Worm (Caenorhabditis elegans) whole organism, L2 larva: ENCODE results near the gene rab-35.

Source experiments
- C34F6.9 ChIP-seq: fragments of 150-350 bp; optimal IDR thresholded peaks from 2 replicates; lab custom pipeline; 2014; ENCODE audit warnings: missing biosample characterization, missing genetic modification characterization
- F13H6.1 ChIP-seq: sonication (generic microtip); optimal IDR thresholded peaks from 2 replicates; lab custom pipeline; 2016; ENCODE audit warnings: missing genetic modification characterization, missing compliant biosample characterization
- ZK546.5 ChIP-seq: sonication (generic microtip); optimal IDR thresholded peaks from 2 replicates; lab custom pipeline; 2017; ENCODE audit warnings: missing biosample characterization, missing genetic modification characterization
- ama-1 ChIP-seq: fragments of 150-350 bp; optimal IDR thresholded peaks from 2 replicates; lab custom pipeline; 2018; ENCODE audit warnings: inconsistent platforms
- ceh-16 ChIP-seq: fragments of 150-350 bp; optimal IDR thresholded peaks from 2 replicates; lab custom pipeline; 2014; ENCODE audit warnings: missing biosample characterization, missing genetic modification characterization
- ceh-82 ChIP-seq: fragments of 150-350 bp; optimal IDR thresholded peaks from 2 replicates; lab custom pipeline; 2014; ENCODE audit warnings: missing biosample characterization, missing genetic modification characterization
- crh-2 ChIP-seq: sonication (generic microtip); optimal IDR thresholded peaks from 2 replicates; lab custom pipeline; 2017; ENCODE audit warnings: missing biosample characterization, missing genetic modification characterization
- dmd-4 ChIP-seq: sonication (generic microtip); optimal IDR thresholded peaks from 2 replicates; lab custom pipeline; 2017; ENCODE audit warnings: missing biosample characterization, missing genetic modification characterization
- elt-1 ChIP-seq: fragments of 150-350 bp; optimal IDR thresholded peaks from 2 replicates; lab custom pipeline; 2014; ENCODE audit warnings: missing biosample characterization, missing genetic modification characterization
- elt-3 ChIP-seq: sonication (generic microtip); optimal IDR thresholded peaks from 2 replicates; lab custom pipeline; 2017; ENCODE audit warnings: missing biosample characterization, missing genetic modification characterization
- fos-1 ChIP-seq: fragments of 150-350 bp; optimal IDR thresholded peaks from 2 replicates; lab custom pipeline; 2014; ENCODE audit warnings: missing biosample characterization, missing genetic modification characterization
- gmeb-1 ChIP-seq: fragments of 150-350 bp; optimal IDR thresholded peaks from 2 replicates; lab custom pipeline; 2014; ENCODE audit warnings: missing biosample characterization, missing genetic modification characterization
- lsy-2 ChIP-seq, 2 experiments: fragments of 150-350 bp in 1 of 2; sonication (generic microtip) in 1 of 2; optimal IDR thresholded peaks; 2 replicates each; lab custom pipeline; 2014 to 2017; ENCODE audit warnings: missing biosample characterization in 2 of 2, missing genetic modification characterization in 2 of 2
- mbf-1 ChIP-seq: sonication (generic microtip); optimal IDR thresholded peaks from 2 replicates; lab custom pipeline; 2017; ENCODE audit warnings: missing biosample characterization, missing genetic modification characterization
- mdl-1 ChIP-seq, 2 experiments: fragments of 150-350 bp in 1 of 2; sonication (generic microtip) in 1 of 2; optimal IDR thresholded peaks; 2 replicates each; lab custom pipeline; 2017; ENCODE audit warnings: missing biosample characterization in 2 of 2, missing genetic modification characterization in 2 of 2
- nhr-11 ChIP-seq: fragments of 150-350 bp; optimal IDR thresholded peaks from 2 replicates; lab custom pipeline; 2014; ENCODE audit warnings: missing biosample characterization, missing genetic modification characterization
- nhr-129 ChIP-seq: fragments of 150-350 bp; optimal IDR thresholded peaks from 2 replicates; lab custom pipeline; 2014; ENCODE audit warnings: missing biosample characterization, missing genetic modification characterization
- nhr-21 ChIP-seq: fragments of 150-350 bp; optimal IDR thresholded peaks from 2 replicates; lab custom pipeline; 2014; ENCODE audit warnings: missing biosample characterization, missing genetic modification characterization
- nhr-25 ChIP-seq: fragments of 150-350 bp; sonication (generic microtip); optimal IDR thresholded peaks from 3 replicates; lab custom pipeline; 2014; ENCODE audit warnings: missing biosample characterization, missing genetic modification characterization
- nhr-6 ChIP-seq: fragments of 150-350 bp; optimal IDR thresholded peaks from 2 replicates; lab custom pipeline; 2014; ENCODE audit warnings: missing biosample characterization, missing genetic modification characterization
- nhr-77 ChIP-seq: fragments of 150-350 bp; optimal IDR thresholded peaks from 2 replicates; lab custom pipeline; 2014; ENCODE audit warnings: missing biosample characterization, missing genetic modification characterization
- sma-3 ChIP-seq: sonication (generic microtip); optimal IDR thresholded peaks from 2 replicates; lab custom pipeline; 2016; ENCODE audit warnings: missing genetic modification reagents, missing genetic modification characterization, missing compliant biosample characterization
- sma-9 ChIP-seq, 2 experiments: fragments of 150-350 bp in 1 of 2; sonication (generic microtip) in 1 of 2; optimal IDR thresholded peaks; 2 replicates each; lab custom pipeline; 2014 to 2016; ENCODE audit warnings: missing genetic modification characterization in 2 of 2, mild to moderate bottlenecking in 1 of 2, missing biosample characterization in 1 of 2, missing compliant biosample characterization in 1 of 2, missing genetic modification reagents in 1 of 2, moderate library complexity in 1 of 2
- snpc-4 ChIP-seq: fragments of 150-350 bp; optimal IDR thresholded peaks from 2 replicates; lab custom pipeline; 2014; ENCODE audit warnings: missing biosample characterization, missing genetic modification characterization
- unc-39 ChIP-seq: fragments of 150-350 bp; optimal IDR thresholded peaks from 2 replicates; lab custom pipeline; 2014; ENCODE audit warnings: missing biosample characterization, missing genetic modification characterization
- unc-55 ChIP-seq: fragments of 150-350 bp; sonication (generic microtip); optimal IDR thresholded peaks from 3 replicates; lab custom pipeline; 2014; ENCODE audit warnings: missing biosample characterization, missing genetic modification reagents, missing genetic modification characterization
- unc-62 ChIP-seq: fragments of 150-350 bp; optimal IDR thresholded peaks from 2 replicates; lab custom pipeline; 2014; ENCODE audit warnings: missing biosample characterization, missing genetic modification reagents, missing genetic modification characterization
- zag-1 ChIP-seq: fragments of 150-350 bp; optimal IDR thresholded peaks from 2 replicates; lab custom pipeline; 2014; ENCODE audit warnings: missing biosample characterization, missing genetic modification characterization
- ztf-1 ChIP-seq: fragments of 200-800 bp; sonication (Bioruptor generic); conservative IDR thresholded peaks from 2 replicates; pipeline ENCODE4 v1.3.6; 2022; ENCODE audit warnings: missing genetic modification characterization, missing compliant biosample characterization
- ztf-11 ChIP-seq: sonication (generic microtip); optimal IDR thresholded peaks from 2 replicates; lab custom pipeline; 2017; ENCODE audit warnings: missing biosample characterization, missing genetic modification characterization
- ztf-4 ChIP-seq: fragments of 150-350 bp; optimal IDR thresholded peaks from 2 replicates; lab custom pipeline; 2014; ENCODE audit warnings: missing biosample characterization, missing genetic modification characterization

rab-35 gene

ce11 chrIII:11350107-11350826 is 38.9 kb upstream of the rab-35 start:
- no peak for TF ChIP-seq nhr-129
- TF ChIP-seq fos-1: peak; percentile 44

ce11 chrIII:11346383-11346782 is 35.0 kb upstream of the rab-35 start, which contains the start of gene T28D6.7:
T28D6.7 (minus strand) TSS chrIII:11346483.
- TF ChIP-seq mbf-1 (tag; lab: Kevin White, UChicago) (no peak), unc-39 (no peak), elt-3 (tag; lab: Kevin White, UChicago) (no peak), nhr-6 (tag; lab: Kevin White, UChicago) (no peak), nhr-21 (tag; lab: Kevin White, UChicago) (no peak), ceh-82 (tag; lab: Kevin White, UChicago) (no peak), ama-1 (lab: Kevin White, UChicago) (no peak), sma-3 (GFP tag; lab: Kevin White, UChicago) (no peak), sma-9 (GFP tag; optimal IDR thresholded peaks at IDR 0.05; lab: Kevin White, UChicago) (no peak), sma-9 (tag; optimal IDR thresholded peaks at IDR 0.05; lab: Kevin White, UChicago) (no peak), nhr-11 (tag; lab: Kevin White, UChicago) (no peak), F13H6.1 (tag; lab: Kevin White, UChicago) (no peak), gmeb-1 (no peak), ztf-4 (tag; lab: Kevin White, UChicago) (no peak), ZK546.5 (tag; lab: Kevin White, UChicago) (no peak), dmd-4 (tag; lab: Kevin White, UChicago) (no peak), crh-2 (tag; lab: Kevin White, UChicago) (no peak), nhr-25 (tag; lab: Kevin White, UChicago) (no peak), elt-1 (tag; lab: Kevin White, UChicago) (no peak), snpc-4 (tag; lab: Kevin White, UChicago) (no peak)
- TF ChIP-seq, all 48 proteins: peak for 0

ce11 chrIII:11344125-11344524 is 32.8 kb upstream of the rab-35 start:
- TF ChIP-seq ztf-1 (GFP tag; lab: Robert Waterston, UW) (no peak), crh-2 (tag; lab: Kevin White, UChicago) (no peak), mdl-1 (tag; optimal IDR thresholded peaks at IDR 0.05; lab: Kevin White, UChicago) (no peak), unc-62 (GFP tag; lab: Kevin White, UChicago) (no peak)

ce11 chrIII:11343041-11343440 is 31.7 kb upstream of the rab-35 start, which contains the start of the genes T28D6.6 and pen-2:
T28D6.6 (minus strand) TSS chrIII:11343108.
pen-2 (plus strand) TSS chrIII:11343322.
- TF ChIP-seq sma-9 (GFP tag; optimal IDR thresholded peaks at IDR 0.05; lab: Kevin White, UChicago) (no peak), sma-9 (tag; optimal IDR thresholded peaks at IDR 0.05; lab: Kevin White, UChicago) (no peak), ceh-16 (no peak), crh-2 (tag; lab: Kevin White, UChicago) (no peak), unc-55 (GFP tag; lab: Kevin White, UChicago) (peak; percentile 37), fos-1 (no peak), C34F6.9 (tag; lab: Kevin White, UChicago) (peak; percentile 41), sma-3 (GFP tag; lab: Kevin White, UChicago) (no peak), nhr-21 (tag; lab: Kevin White, UChicago) (no peak), gmeb-1 (peak; percentile 27), F13H6.1 (tag; lab: Kevin White, UChicago) (peak; percentile 19), lsy-2 (tag; optimal IDR thresholded peaks at IDR 0.05; lab: Kevin White, UChicago) (peak; percentile 41 to 45), ztf-1 (GFP tag; lab: Robert Waterston, UW) (no peak)

- TF ChIP-seq unc-55 (GFP tag; lab: Kevin White, UChicago) (no peak), zag-1 (tag; lab: Kevin White, UChicago) (no peak)
These were observed 30.1 kb upstream of the rab-35 start for ce11 chrIII:11341466-11341865.

ce11 chrIII:11337627-11338026 is 26.3 kb upstream of the rab-35 start:
- TF ChIP-seq nhr-21 (tag; lab: Kevin White, UChicago): no peak
- no peak for TF ChIP-seq snpc-4 (tag; lab: Kevin White, UChicago)
- no peak for TF ChIP-seq ztf-11 (tag; lab: Kevin White, UChicago)
- TF ChIP-seq nhr-11 (tag; lab: Kevin White, UChicago): no peak
- no peak for TF ChIP-seq nhr-77 (tag; lab: Kevin White, UChicago)
- TF ChIP-seq ama-1 (lab: Kevin White, UChicago): no peak
- no peak for TF ChIP-seq nhr-6 (tag; lab: Kevin White, UChicago)
- no peak for TF ChIP-seq crh-2 (tag; lab: Kevin White, UChicago)
- TF ChIP-seq gmeb-1: no peak
- TF ChIP-seq dmd-4 (tag; lab: Kevin White, UChicago): no peak
- TF ChIP-seq mbf-1 (tag; lab: Kevin White, UChicago): no peak
- no peak for TF ChIP-seq nhr-129
- TF ChIP-seq C34F6.9 (tag; lab: Kevin White, UChicago): no peak
- no peak for TF ChIP-seq nhr-25 (tag; lab: Kevin White, UChicago)
